Fruit fly (Drosophila melanogaster): ENCODE measurements around the gene Septin4.

Septin4 gene

DNA sequence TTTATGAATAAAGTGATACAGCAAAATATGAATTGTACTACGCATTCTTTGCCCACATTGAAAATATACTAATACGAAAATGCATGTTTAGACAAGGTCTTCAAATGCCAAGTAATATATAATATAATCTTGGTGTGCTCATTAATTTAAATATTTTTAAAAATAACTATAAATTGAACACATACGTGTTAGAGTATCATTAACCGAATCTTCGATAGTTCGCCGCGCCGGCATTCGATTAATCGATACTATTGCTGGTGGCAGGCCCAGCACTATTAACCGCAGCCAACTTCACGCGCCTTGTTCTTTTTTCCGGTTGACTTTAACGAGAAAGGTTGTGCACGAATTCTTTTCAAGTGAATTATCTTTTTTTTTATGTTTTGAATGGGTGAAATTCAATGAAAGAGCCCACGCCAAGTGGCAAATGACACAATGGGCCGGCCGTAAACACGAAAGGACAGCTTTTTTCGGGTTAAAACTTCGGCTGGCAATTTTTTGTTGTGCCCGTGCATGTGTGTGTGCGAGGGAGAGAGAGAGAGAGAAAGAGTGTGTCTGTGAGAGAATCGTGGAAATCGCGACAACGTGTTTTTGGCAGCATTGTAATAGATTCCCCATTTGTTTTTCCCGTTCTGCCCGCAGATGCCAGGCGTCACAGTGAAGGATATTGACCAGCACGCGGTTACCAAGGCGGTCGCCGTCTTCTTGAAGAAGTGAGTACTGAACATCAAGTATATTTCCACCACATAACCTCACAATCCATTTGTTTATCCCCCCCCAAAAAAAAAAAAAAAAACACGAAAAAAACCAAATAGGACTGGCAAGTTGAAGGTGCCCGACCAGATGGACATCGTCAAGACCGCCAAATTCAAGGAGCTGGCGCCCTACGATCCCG is 57.1 kb downstream of the Septin4 start, which contains the start of gene RpS19a (continued):
- TF ChIP-seq CG10431 (GFP tag; optimal IDR thresholded peaks at IDR 0.05): peak; percentile 80
- TF ChIP-seq emc (GFP tag; optimal IDR thresholded peaks at IDR 0.05): no peak
- no peak for TF ChIP-seq Doc3 (GFP tag; IDR thresholded peaks at IDR 0.05; ENCODE audit: partially characterized antibody)
- TF ChIP-seq CG4404 (GFP tag; IDR thresholded peaks at IDR 0.05): no peak
- peak; percentile 53 for TF ChIP-seq CG12769 (tag; optimal IDR thresholded peaks at IDR 0.05)
- peak; percentile 26 for TF ChIP-seq lmd (GFP tag; IDR thresholded peaks at IDR 0.05)
- TF ChIP-seq CG2889 (GFP tag; IDR thresholded peaks at IDR 0.05): 0 out of 3 replicates have a peak, but pooled peaks have one; percentile 43
- TF ChIP-seq CG1233 (GFP tag; optimal IDR thresholded peaks at IDR 0.05): peak; percentile 93
- peak; percentile 40 for TF ChIP-seq pros (GFP tag; optimal IDR thresholded peaks at IDR 0.05)
- TF ChIP-seq Xbp1 (GFP tag; optimal IDR thresholded peaks at IDR 0.05): peak; percentile 56
- peak; percentile 43 for TF ChIP-seq btn (GFP tag; optimal IDR thresholded peaks at IDR 0.05)
- TF ChIP-seq Hr78 (GFP tag; optimal IDR thresholded peaks at IDR 0.05): peak in 1 of 2 experiments; percentile 18
- peak; percentile 42 for TF ChIP-seq CG11398 (GFP tag; optimal IDR thresholded peaks at IDR 0.05)
- no peak for TF ChIP-seq Chrac-16 (GFP tag; optimal IDR thresholded peaks at IDR 0.05)
- peak; percentile 26; the same call in 1 of the 2 replicates for TF ChIP-seq cas (GFP tag; IDR thresholded peaks at IDR 0.05)
- TF ChIP-seq CG11456 (GFP tag; IDR thresholded peaks at IDR 0.05): peak; percentile 92
- TF ChIP-seq Stat92E (GFP tag; optimal IDR thresholded peaks at IDR 0.05): peak in 1 of 3 experiments; percentile 35
- 0 out of 3 replicates have a peak, but pooled peaks have one; percentile 34 for TF ChIP-seq CG14860 (GFP tag; IDR thresholded peaks at IDR 0.05; ENCODE audit: partially characterized antibody)
- no peak for TF ChIP-seq tup (GFP tag; optimal IDR thresholded peaks at IDR 0.05)
- peak; percentile 55 for TF ChIP-seq Lhr (GFP tag; optimal IDR thresholded peaks at IDR 0.05)
- TF ChIP-seq tll (GFP tag; optimal IDR thresholded peaks at IDR 0.05): peak in 1 of 2 experiments; percentile 85
- peak; percentile 79 for TF ChIP-seq vvl (GFP tag; IDR thresholded peaks at IDR 0.05)
- peak; percentile 72 for TF ChIP-seq cg (GFP tag; optimal IDR thresholded peaks at IDR 0.05)
- peak; percentile 73 for TF ChIP-seq CG10274 (GFP tag; optimal IDR thresholded peaks at IDR 0.05)
- peak; percentile 90 for TF ChIP-seq CG9727 (GFP tag; optimal IDR thresholded peaks at IDR 0.05)
- peak; percentile 54 for TF ChIP-seq Bdp1 (GFP tag; optimal IDR thresholded peaks at IDR 0.05)
- TF ChIP-seq wek (GFP tag; optimal IDR thresholded peaks at IDR 0.05): peak; percentile 89
- TF ChIP-seq CG2116 (GFP tag; optimal IDR thresholded peaks at IDR 0.05): peak; percentile 70
- TF ChIP-seq slp2 (GFP tag; optimal IDR thresholded peaks at IDR 0.05): peak; percentile 49
- peak; percentile 27; the same call in 1 of the 2 replicates for TF ChIP-seq CG17612 (GFP tag; IDR thresholded peaks at IDR 0.05)
- TF ChIP-seq CG15011 (GFP tag; optimal IDR thresholded peaks at IDR 0.05): peak; percentile 81
- no peak for TF ChIP-seq sc (optimal IDR thresholded peaks at IDR 0.05)
- TF ChIP-seq sc (GFP tag; optimal IDR thresholded peaks at IDR 0.05): peak; percentile 80
- peak; percentile 39 for TF ChIP-seq slou (GFP tag; optimal IDR thresholded peaks at IDR 0.05)
- TF ChIP-seq CG10366 (GFP tag; IDR thresholded peaks at IDR 0.05): peak; percentile 70
- peak; percentile 61 for TF ChIP-seq CG1603 (tag; optimal IDR thresholded peaks at IDR 0.05)
- peak; percentile 99 for TF ChIP-seq Ets97D (GFP tag; optimal IDR thresholded peaks at IDR 0.05)
- TF ChIP-seq aop (GFP tag; IDR thresholded peaks at IDR 0.05): no peak
- peak; percentile 83 for TF ChIP-seq Vsx1 (GFP tag; optimal IDR thresholded peaks at IDR 0.05)
- TF ChIP-seq Mrtf (GFP tag; IDR thresholded peaks at IDR 0.05): peak; percentile 66; the same call in 2 of the 3 replicates
- peak; percentile 76 for TF ChIP-seq nerfin-1 (tag; optimal IDR thresholded peaks at IDR 0.05)
- peak; percentile 78 for TF ChIP-seq CG15514 (GFP tag; optimal IDR thresholded peaks at IDR 0.05)
- peak; percentile 15 for TF ChIP-seq ems (GFP tag; optimal IDR thresholded peaks at IDR 0.05)
- TF ChIP-seq CG15073 (GFP tag; optimal IDR thresholded peaks at IDR 0.05): no peak
- no peak for TF ChIP-seq Atf3 (GFP tag; optimal IDR thresholded peaks at IDR 0.05)
- TF ChIP-seq CG13624 (GFP tag; optimal IDR thresholded peaks at IDR 0.05): peak; percentile 27
- TF ChIP-seq Ets65A (GFP tag): peak; percentile 53

All from whole organism, embryonic.